Worm (Caenorhabditis elegans) whole organism, early embryonic: ENCODE measurements around the gene lgc-21.

Experiments
- F13C5.2 ChIP-seq: sonication (generic microtip); optimal IDR thresholded peaks from 2 replicates; lab custom pipeline; 2017; ENCODE audit warnings: mild to moderate bottlenecking, missing genetic modification characterization, inconsistent platforms, missing compliant biosample characterization
- aly-1 ChIP-seq: sonication (generic microtip); optimal IDR thresholded peaks from 2 replicates; lab custom pipeline; 2016; ENCODE audit warnings: missing genetic modification characterization, missing compliant biosample characterization
- ama-1 ChIP-seq: fragments of 150-350 bp; optimal IDR thresholded peaks from 2 replicates; lab custom pipeline; 2014
- hmbx-1 ChIP-seq: sonication (generic microtip); optimal IDR thresholded peaks from 2 replicates; lab custom pipeline; 2016; ENCODE audit warnings: mild to moderate bottlenecking, missing genetic modification characterization, missing compliant biosample characterization
- hnd-1 ChIP-seq: sonication (generic microtip); optimal IDR thresholded peaks from 2 replicates; lab custom pipeline; 2016; ENCODE audit warnings: missing genetic modification characterization, missing compliant biosample characterization
- pes-1 ChIP-seq: fragments of 200-800 bp; sonication (Bioruptor generic); IDR thresholded peaks from 2 replicates; pipeline ENCODE4 v1.3.6; 2022; ENCODE audit warnings: missing genetic modification reagents, missing genetic modification characterization, missing compliant biosample characterization
- scrt-1 ChIP-seq: fragments of 200-800 bp; sonication (Bioruptor generic); IDR thresholded peaks from 2 replicates; pipeline ENCODE4 v1.3.6; 2022; ENCODE audit warnings: missing genetic modification characterization, missing compliant biosample characterization
- tbx-11 ChIP-seq: fragments of 200-800 bp; sonication (Bioruptor generic); IDR thresholded peaks from 2 replicates; pipeline ENCODE4 v1.3.6; 2022; ENCODE audit warnings: missing genetic modification characterization, missing compliant biosample characterization
- tbx-37 ChIP-seq: fragments of 200-800 bp; sonication (Bioruptor generic); conservative IDR thresholded peaks from 2 replicates; pipeline ENCODE4 v1.3.6; 2022; ENCODE audit warnings: missing genetic modification reagents, missing genetic modification characterization, missing compliant biosample characterization
- tra-4 ChIP-seq: sonication (generic microtip); optimal IDR thresholded peaks from 2 replicates; lab custom pipeline; 2017; ENCODE audit warnings: missing genetic modification characterization, missing compliant biosample characterization

- no peak for TF ChIP-seq ama-1 (lab: Kevin White, UChicago)
- no peak for TF ChIP-seq aly-1
- TF ChIP-seq F13C5.2, result no peak
- no peak for TF ChIP-seq tbx-11
- no peak for TF ChIP-seq pes-1
- TF ChIP-seq tbx-37, result no peak
- TF ChIP-seq hnd-1 (tag; lab: Kevin White, UChicago), result no peak
- TF ChIP-seq hmbx-1, result no peak
- TF ChIP-seq scrt-1 (GFP tag; lab: Robert Waterston, UW), result no peak
- TF ChIP-seq tra-4 (tag; lab: Kevin White, UChicago), result no peak
Observed at ce11 chrX:14053754-14054153, 14.0 kb downstream of the lgc-21 start.
